Fruit fly (Drosophila melanogaster): ENCODE results near the gene Dic2.

Gene Dic2

dm6 chr3R:20501327-20501726, at the start of gene Dic2:
TSS of gene Dic2 (minus strand) at chr3R:20501427.
- TF ChIP-seq gl (tag; optimal IDR thresholded peaks at IDR 0.05) (no peak), Ets98B (GFP tag; IDR thresholded peaks at IDR 0.05) (no peak), CG9948 (tag; optimal IDR thresholded peaks at IDR 0.05) (no peak), CG34367 (tag; optimal IDR thresholded peaks at IDR 0.05) (no peak), CG14655 (GFP tag; optimal IDR thresholded peaks at IDR 0.05) (no peak), CG8159 (tag; optimal IDR thresholded peaks at IDR 0.05) (no peak), CG8301 (tag; optimal IDR thresholded peaks at IDR 0.05) (no peak), D1 (tag; optimal IDR thresholded peaks at IDR 0.05) (no peak), CG15710 (tag; optimal IDR thresholded peaks at IDR 0.05) (no peak), CG10348 (GFP tag; IDR thresholded peaks at IDR 0.05) (no peak), EcR (GFP tag; optimal IDR thresholded peaks at IDR 0.05) (no peak), rn (GFP tag; IDR thresholded peaks at IDR 0.05) (no peak), CG13204 (GFP tag; optimal IDR thresholded peaks at IDR 0.05) (no peak), CG12605 (GFP tag; IDR thresholded peaks at IDR 0.05) (no peak), fd96Ca (GFP tag; IDR thresholded peaks at IDR 0.05) (no peak), Snoo (tag; optimal IDR thresholded peaks at IDR 0.05) (no peak)

DNA sequence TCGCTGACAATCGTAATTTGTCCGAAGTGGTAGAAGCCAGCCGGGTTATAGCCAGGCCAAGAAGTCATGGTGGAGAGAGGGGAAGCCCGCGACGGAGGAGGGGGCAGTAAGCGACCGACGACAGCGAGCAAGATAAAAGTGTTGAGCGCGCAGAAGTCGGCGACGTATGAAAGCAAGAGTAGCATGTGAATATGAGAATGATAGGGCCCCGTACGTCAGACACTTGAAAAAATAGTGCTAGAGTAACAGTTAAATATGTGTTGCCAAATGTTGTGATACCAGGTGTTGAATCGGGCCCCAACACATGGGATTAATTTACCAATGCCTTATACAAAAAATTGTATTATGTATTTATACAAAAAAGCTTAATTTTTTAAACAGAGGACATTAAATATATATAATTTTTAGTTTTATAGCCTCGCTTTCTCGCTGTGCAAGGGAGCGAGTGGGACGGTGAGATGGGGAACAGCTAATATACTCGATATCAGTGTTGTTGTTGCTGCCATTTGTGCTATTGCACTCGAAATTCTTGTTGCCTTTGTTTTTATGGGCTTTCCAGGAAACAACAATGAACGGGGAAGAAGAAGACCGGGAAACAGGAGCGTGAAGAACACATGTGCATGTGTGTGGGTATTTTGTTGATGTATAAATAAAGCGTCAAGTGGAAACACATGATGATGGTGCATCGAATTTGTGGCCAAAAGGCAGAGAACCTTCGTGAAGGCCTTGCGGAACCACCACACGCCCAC, 48.8 kb upstream of the Dic2 start:
- peak; percentile 85 for TF ChIP-seq Pif1A (GFP tag; optimal IDR thresholded peaks at IDR 0.05)
- TF ChIP-seq Pif1B (GFP tag; optimal IDR thresholded peaks at IDR 0.05), result peak; percentile 86
- no peak for TF ChIP-seq D1 (tag; optimal IDR thresholded peaks at IDR 0.05)
- TF ChIP-seq CG13204 (GFP tag; optimal IDR thresholded peaks at IDR 0.05), result peak; percentile 60
- peak; percentile 74; the same call in 1 of the 2 replicates for TF ChIP-seq Ets98B (GFP tag; IDR thresholded peaks at IDR 0.05)
- peak; percentile 85 for TF ChIP-seq CG32121 (GFP tag; IDR thresholded peaks at IDR 0.05)
- peak; percentile 93 for TF ChIP-seq CG8159 (tag; optimal IDR thresholded peaks at IDR 0.05)
- TF ChIP-seq EcR (GFP tag; optimal IDR thresholded peaks at IDR 0.05), result peak; percentile 76
- TF ChIP-seq CG34367 (tag; optimal IDR thresholded peaks at IDR 0.05), result peak; percentile 79
- TF ChIP-seq rn (GFP tag; IDR thresholded peaks at IDR 0.05), result peak; percentile 45; the same call in 1 of the 2 replicates
- TF ChIP-seq CG9948 (tag; optimal IDR thresholded peaks at IDR 0.05), result peak; percentile 88
- peak; percentile 91 for TF ChIP-seq CG4496 (GFP tag; IDR thresholded peaks at IDR 0.05)
- TF ChIP-seq gl (tag; optimal IDR thresholded peaks at IDR 0.05), result peak; percentile 61
- peak; percentile 91 for TF ChIP-seq CG15710 (tag; optimal IDR thresholded peaks at IDR 0.05)
- peak; percentile 79 for TF ChIP-seq CG8301 (tag; optimal IDR thresholded peaks at IDR 0.05)
- TF ChIP-seq fd96Ca (GFP tag; IDR thresholded peaks at IDR 0.05), result peak; percentile 87
- TF ChIP-seq Snoo (tag; optimal IDR thresholded peaks at IDR 0.05), result peak; percentile 86
- peak; percentile 90 for TF ChIP-seq CG14655 (GFP tag; optimal IDR thresholded peaks at IDR 0.05)
- TF ChIP-seq CG17806 (tag; optimal IDR thresholded peaks at IDR 0.05), result peak; percentile 87
- TF ChIP-seq CG12605 (GFP tag; IDR thresholded peaks at IDR 0.05), result peak; percentile 73
- TF ChIP-seq CG10348 (GFP tag; IDR thresholded peaks at IDR 0.05), result no peak

DNA sequence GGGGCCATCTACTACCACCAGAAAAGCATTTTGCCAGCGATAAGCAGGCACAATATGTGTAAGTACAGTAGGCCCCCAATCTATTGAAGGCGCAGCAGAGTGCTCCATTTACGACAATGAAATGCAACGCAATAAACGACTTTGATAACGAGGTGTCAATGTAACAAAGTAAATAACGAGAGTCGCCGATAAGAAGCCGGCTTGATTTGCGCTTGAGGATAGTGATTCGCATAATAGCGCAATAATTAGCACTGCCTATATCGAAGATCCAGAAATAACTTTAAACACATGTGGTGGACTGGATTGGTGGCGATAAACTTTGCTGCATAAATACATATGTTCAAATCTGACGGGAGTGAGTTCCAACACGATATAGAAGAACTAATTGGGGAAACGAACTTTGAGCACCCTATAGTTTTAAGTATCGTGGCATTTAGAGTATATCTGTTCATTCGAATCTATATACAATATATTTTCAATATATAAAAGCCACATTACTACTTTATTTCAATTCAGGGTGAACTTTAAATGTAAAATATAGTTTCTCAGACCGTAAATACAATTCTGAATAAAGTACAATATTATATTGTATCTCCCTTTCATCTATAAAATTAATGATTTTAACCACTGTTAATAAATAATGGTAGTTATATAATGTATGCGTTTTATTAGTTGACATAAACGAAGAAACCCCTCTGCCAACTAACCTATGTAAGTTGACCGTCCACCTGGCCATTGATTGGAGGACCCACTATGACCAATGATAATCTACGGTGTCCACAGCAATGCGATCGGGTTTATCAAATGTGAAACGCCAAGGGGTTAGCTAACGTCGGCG, 48.0 kb upstream of the Dic2 start:
- TF ChIP-seq CG9948 (tag; optimal IDR thresholded peaks at IDR 0.05) (no peak), EcR (GFP tag; optimal IDR thresholded peaks at IDR 0.05) (peak; percentile 86), fd96Ca (GFP tag; IDR thresholded peaks at IDR 0.05) (peak; percentile 55; the same call in 2 of the 3 replicates), Ets98B (GFP tag; IDR thresholded peaks at IDR 0.05) (peak; percentile 60), CG13204 (GFP tag; optimal IDR thresholded peaks at IDR 0.05) (no peak), CG34367 (tag; optimal IDR thresholded peaks at IDR 0.05) (no peak), CG4496 (GFP tag; IDR thresholded peaks at IDR 0.05) (0 out of 3 replicates have a peak, but pooled peaks have one; percentile 31), gl (tag; optimal IDR thresholded peaks at IDR 0.05) (no peak), CG12605 (GFP tag; IDR thresholded peaks at IDR 0.05) (0 out of 2 replicates have a peak, but pooled peaks have one; percentile 22), CG14655 (GFP tag; optimal IDR thresholded peaks at IDR 0.05) (no peak), CG8159 (tag; optimal IDR thresholded peaks at IDR 0.05) (no peak), CG32121 (GFP tag; IDR thresholded peaks at IDR 0.05) (0 out of 2 replicates have a peak, but pooled peaks have one; percentile 36)

DNA sequence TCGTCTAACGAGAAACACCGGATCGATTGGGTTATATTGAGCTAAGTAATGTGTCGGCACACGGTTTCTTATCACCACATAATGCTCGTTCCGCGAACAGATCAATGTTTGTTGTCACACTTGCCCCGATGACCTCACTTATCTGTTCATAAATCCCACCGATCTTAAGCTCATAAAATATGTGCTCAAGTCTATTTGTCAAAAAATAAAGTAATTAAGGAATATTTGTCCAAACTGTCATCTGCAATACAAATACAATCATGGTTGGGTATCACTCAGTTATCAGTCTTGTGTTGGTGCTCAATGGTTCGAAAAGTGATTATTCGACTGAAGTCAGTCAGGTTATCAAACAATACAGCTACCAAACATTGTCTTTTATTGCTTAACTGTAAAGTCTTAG, 47.0 kb upstream of the Dic2 start:
- TF ChIP-seq gl (tag; optimal IDR thresholded peaks at IDR 0.05), result no peak
- TF ChIP-seq CG14655 (GFP tag; optimal IDR thresholded peaks at IDR 0.05), result no peak
- no peak for TF ChIP-seq CG8301 (tag; optimal IDR thresholded peaks at IDR 0.05)
- TF ChIP-seq rn (GFP tag; IDR thresholded peaks at IDR 0.05), result no peak
- TF ChIP-seq CG15710 (tag; optimal IDR thresholded peaks at IDR 0.05), result no peak
- TF ChIP-seq CG13204 (GFP tag; optimal IDR thresholded peaks at IDR 0.05), result no peak
- no peak for TF ChIP-seq D1 (tag; optimal IDR thresholded peaks at IDR 0.05)
- TF ChIP-seq CG32121 (GFP tag; IDR thresholded peaks at IDR 0.05), result no peak

DNA sequence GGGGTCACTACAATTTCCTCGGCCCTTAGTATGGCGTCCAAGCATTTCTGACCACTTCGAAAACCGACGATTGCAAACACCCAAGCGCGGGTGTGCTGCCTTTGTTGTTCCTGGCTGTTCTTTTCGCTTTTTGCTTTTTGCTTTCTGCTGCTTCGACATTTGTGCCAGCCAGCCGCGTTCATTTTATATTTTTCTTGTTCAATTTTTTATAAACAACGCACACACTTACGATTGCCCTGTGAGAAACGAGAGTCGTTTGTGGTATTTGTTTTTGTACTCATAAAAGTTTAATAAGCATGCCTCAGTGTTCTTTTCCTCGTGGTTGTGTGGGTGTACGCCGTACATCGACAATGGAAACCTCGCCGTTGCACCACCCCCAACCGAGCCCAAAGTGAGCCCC, 46.5 kb upstream of the Dic2 start:
- TF ChIP-seq CG10348 (GFP tag; IDR thresholded peaks at IDR 0.05) (no peak), Ets98B (GFP tag; IDR thresholded peaks at IDR 0.05) (no peak), EcR (GFP tag; optimal IDR thresholded peaks at IDR 0.05) (peak; percentile 17), fd96Ca (GFP tag; IDR thresholded peaks at IDR 0.05) (0 out of 3 replicates have a peak, but pooled peaks have one; percentile 48), CG13204 (GFP tag; optimal IDR thresholded peaks at IDR 0.05) (peak; percentile 62), CG9948 (tag; optimal IDR thresholded peaks at IDR 0.05) (no peak), rn (GFP tag; IDR thresholded peaks at IDR 0.05) (no peak), gl (tag; optimal IDR thresholded peaks at IDR 0.05) (peak; percentile 70), CG15710 (tag; optimal IDR thresholded peaks at IDR 0.05) (peak; percentile 42), CG4496 (GFP tag; IDR thresholded peaks at IDR 0.05) (peak; percentile 66), CG12605 (GFP tag; IDR thresholded peaks at IDR 0.05) (peak; percentile 42; the same call in 1 of the 2 replicates), Pif1B (GFP tag; optimal IDR thresholded peaks at IDR 0.05) (no peak)
